Fruit fly (Drosophila melanogaster): ENCODE measurements around the gene CG15209.

CG15209 gene

dm6 chrX:10802457-10803378, 39.3 kb upstream of the CG15209 start (continued):
- TF ChIP-seq cyc (GFP tag; optimal IDR thresholded peaks at IDR 0.05) (peak; percentile 12), Eip75B (GFP tag; optimal IDR thresholded peaks at IDR 0.05) (peak; percentile 2), dac (GFP tag; optimal IDR thresholded peaks at IDR 0.05) (no peak), Sox14 (GFP tag; optimal IDR thresholded peaks at IDR 0.05) (peak; percentile 37), Blimp-1 (GFP tag; optimal IDR thresholded peaks at IDR 0.05) (peak; percentile 33), CG6276 (GFP tag; optimal IDR thresholded peaks at IDR 0.05) (peak; percentile 66), Hr4 (GFP tag; optimal IDR thresholded peaks at IDR 0.05) (peak; percentile 28), CG6792 (GFP tag; optimal IDR thresholded peaks at IDR 0.05) (peak; percentile 32), CG10631 (GFP tag; optimal IDR thresholded peaks at IDR 0.05) (peak; percentile 73), CG16779 (tag; optimal IDR thresholded peaks at IDR 0.05) (no peak), fd59A (GFP tag; optimal IDR thresholded peaks at IDR 0.05) (no peak), Ets96B (tag; optimal IDR thresholded peaks at IDR 0.05) (peak; percentile 63), CG15336 (GFP tag; IDR thresholded peaks at IDR 0.05) (peak; percentile 79), CG1621 (tag; optimal IDR thresholded peaks at IDR 0.05) (no peak), CG31627 (GFP tag; optimal IDR thresholded peaks at IDR 0.05) (peak; percentile 41), achi (GFP tag; optimal IDR thresholded peaks at IDR 0.05) (peak; percentile 56), CG8319 (GFP tag; optimal IDR thresholded peaks at IDR 0.05) (no peak), svp (GFP tag) (no peak), CG10669 (GFP tag; optimal IDR thresholded peaks at IDR 0.05) (peak; percentile 43), Smox (GFP tag; optimal IDR thresholded peaks at IDR 0.05) (no peak), CG11762 (GFP tag; optimal IDR thresholded peaks at IDR 0.05; ENCODE audit: insufficient read depth) (peak; percentile 34), CG9139 (GFP tag; optimal IDR thresholded peaks at IDR 0.05) (no peak), CG11902 (GFP tag; optimal IDR thresholded peaks at IDR 0.05) (peak; percentile 11), CG3919 (GFP tag; optimal IDR thresholded peaks at IDR 0.05) (peak; percentile 34), salr (GFP tag; optimal IDR thresholded peaks at IDR 0.05) (peak in 1 of 2 experiments; percentile 28)

- TF ChIP-seq Lpt (GFP tag; optimal IDR thresholded peaks at IDR 0.05) (no peak), Blimp-1 (GFP tag; optimal IDR thresholded peaks at IDR 0.05) (no peak), Smox (GFP tag; optimal IDR thresholded peaks at IDR 0.05) (peak; percentile 19), Sox102F (GFP tag; optimal IDR thresholded peaks at IDR 0.05) (peak; percentile 8), Eip93F (GFP tag; optimal IDR thresholded peaks at IDR 0.05) (no peak), fd85E (GFP tag; optimal IDR thresholded peaks at IDR 0.05) (no peak), pdm3 (GFP tag; optimal IDR thresholded peaks at IDR 0.05) (peak; percentile 24), ss (GFP tag; optimal IDR thresholded peaks at IDR 0.05) (no peak), fd59A (GFP tag; optimal IDR thresholded peaks at IDR 0.05) (no peak), Sox15 (GFP tag; optimal IDR thresholded peaks at IDR 0.05) (no peak), Gug (GFP tag; IDR thresholded peaks at IDR 0.05) (no peak), achi (GFP tag; optimal IDR thresholded peaks at IDR 0.05) (peak; percentile 4), CG16779 (tag; optimal IDR thresholded peaks at IDR 0.05) (no peak), CG7368 (GFP tag; optimal IDR thresholded peaks at IDR 0.05) (no peak), CG8632 (GFP tag; optimal IDR thresholded peaks at IDR 0.05) (no peak), CG15336 (GFP tag; IDR thresholded peaks at IDR 0.05) (peak; percentile 47), vri (GFP tag; optimal IDR thresholded peaks at IDR 0.05) (no peak), CG4318 (GFP tag; optimal IDR thresholded peaks at IDR 0.05) (no peak), CG34406 (GFP tag; optimal IDR thresholded peaks at IDR 0.05) (no peak), CG6276 (GFP tag; optimal IDR thresholded peaks at IDR 0.05) (no peak), CG6808 (GFP tag; optimal IDR thresholded peaks at IDR 0.05) (no peak), dac (GFP tag; optimal IDR thresholded peaks at IDR 0.05) (no peak), esn (GFP tag; optimal IDR thresholded peaks at IDR 0.05) (peak; percentile 37), svp (GFP tag) (peak; percentile 65), OdsH (GFP tag; optimal IDR thresholded peaks at IDR 0.05) (peak; percentile 5), CG6163 (GFP tag; IDR thresholded peaks at IDR 0.05) (peak; percentile 64; the same call in 2 of the 3 replicates), Hr39 (GFP tag; optimal IDR thresholded peaks at IDR 0.05) (peak; percentile 46), spab (GFP tag; optimal IDR thresholded peaks at IDR 0.05) (no peak), Sox14 (GFP tag; optimal IDR thresholded peaks at IDR 0.05) (peak; percentile 15), acj6 (GFP tag; optimal IDR thresholded peaks at IDR 0.05) (peak; percentile 28), CG11294 (GFP tag; IDR thresholded peaks at IDR 0.05) (no peak), Ets96B (tag; optimal IDR thresholded peaks at IDR 0.05) (no peak), fkh (GFP tag; optimal IDR thresholded peaks at IDR 0.05) (no peak), net (GFP tag; optimal IDR thresholded peaks at IDR 0.05) (peak; percentile 36)
These were observed 38.0 kb upstream of the CG15209 start for dm6 chrX:10804042-10804441.
